Worm (Caenorhabditis elegans): ENCODE measurements around the gene D1044.7.
A peak's percentile ranks its signal among the peaks of the same experiment; 100 is the strongest.

The D1044.7 gene

ce11 chrIII:5499942-5500341 is 8.6 kb downstream of the D1044.7 start:
- TF ChIP-seq eyg-1 (tag; optimal IDR thresholded peaks at IDR 0.05), result no peak
- TF ChIP-seq ceh-31 (tag; optimal IDR thresholded peaks at IDR 0.05), result peak; percentile 23
- TF ChIP-seq fkh-10 (GFP tag; optimal IDR thresholded peaks at IDR 0.05), result no peak
- TF ChIP-seq ceh-24 (tag; optimal IDR thresholded peaks at IDR 0.05), result no peak
- peak; percentile 86 for TF ChIP-seq hlh-30 (tag; optimal IDR thresholded peaks at IDR 0.05; ENCODE audit: insufficient read depth)
- no peak for TF ChIP-seq odd-2 (tag; optimal IDR thresholded peaks at IDR 0.05)
- TF ChIP-seq nhr-232 (tag; optimal IDR thresholded peaks at IDR 0.05), result no peak
- no peak for TF ChIP-seq lim-6 (tag; optimal IDR thresholded peaks at IDR 0.05)
- TF ChIP-seq unc-86 (tag; optimal IDR thresholded peaks at IDR 0.05), result no peak
- TF ChIP-seq pat-9 (tag; optimal IDR thresholded peaks at IDR 0.05), result no peak
- TF ChIP-seq K02D7.2 (tag; optimal IDR thresholded peaks at IDR 0.05), result no peak
- TF ChIP-seq lin-11 (tag; optimal IDR thresholded peaks at IDR 0.05), result no peak
- peak; percentile 2 for TF ChIP-seq tbx-2 (tag; optimal IDR thresholded peaks at IDR 0.05)
- TF ChIP-seq ceh-18 (tag; optimal IDR thresholded peaks at IDR 0.05), result no peak
- no peak for TF ChIP-seq ceh-2 (tag; optimal IDR thresholded peaks at IDR 0.05)
- no peak for TF ChIP-seq elt-2 (tag; optimal IDR thresholded peaks at IDR 0.05)
- TF ChIP-seq pag-3 (tag; optimal IDR thresholded peaks at IDR 0.05; ENCODE audit: borderline replicate concordance), result no peak
- TF ChIP-seq ceh-48 (tag; optimal IDR thresholded peaks at IDR 0.05), result peak; percentile 31
- TF ChIP-seq pha-4 (tag; optimal IDR thresholded peaks at IDR 0.05), result no peak
- no peak for TF ChIP-seq npax-4 (tag; optimal IDR thresholded peaks at IDR 0.05)

- peak; percentile 41 for TF ChIP-seq nfya-1 (tag; optimal IDR thresholded peaks at IDR 0.05)
- no peak for TF ChIP-seq madf-2 (tag; optimal IDR thresholded peaks at IDR 0.05)
- no peak for TF ChIP-seq C38D4.7 (GFP tag; optimal IDR thresholded peaks at IDR 0.05)
- TF ChIP-seq fax-1 (tag; optimal IDR thresholded peaks at IDR 0.05), result no peak
- peak; percentile 37 for TF ChIP-seq unc-42 (tag; optimal IDR thresholded peaks at IDR 0.05)
- peak; percentile 55 for TF ChIP-seq ets-4 (tag; optimal IDR thresholded peaks at IDR 0.05)
Measured at ce11 chrIII:5498973-5499372, 9.6 kb downstream of the D1044.7 start, which contains the start of gene R02F2.9. R02F2.9 (plus strand) TSS chrIII:5499190.

ce11 chrIII:5495168-5495567 is 13.4 kb downstream of the D1044.7 start, which contains the start of gene R02F2.8:
R02F2.8 (minus strand) TSS chrIII:5495268.
- TF ChIP-seq ztf-16 (tag; optimal IDR thresholded peaks at IDR 0.05) (no peak), lin-11 (tag; optimal IDR thresholded peaks at IDR 0.05) (no peak), hlh-30 (tag; optimal IDR thresholded peaks at IDR 0.05; ENCODE audit: insufficient read depth) (no peak), odd-2 (tag; optimal IDR thresholded peaks at IDR 0.05) (no peak), F13H6.1 (tag; optimal IDR thresholded peaks at IDR 0.05) (no peak)

- TF ChIP-seq hlh-15 (tag; optimal IDR thresholded peaks at IDR 0.05) (no peak), odd-2 (tag; optimal IDR thresholded peaks at IDR 0.05) (no peak), ceh-19 (GFP tag; optimal IDR thresholded peaks at IDR 0.05) (no peak), F13H6.1 (tag; optimal IDR thresholded peaks at IDR 0.05) (no peak), elt-2 (tag; optimal IDR thresholded peaks at IDR 0.05) (no peak), fkh-10 (GFP tag; optimal IDR thresholded peaks at IDR 0.05) (no peak)
Measured at ce11 chrIII:5487087-5487603, 21.4 kb downstream of the D1044.7 start, which contains the start of gene osg-1. osg-1 (plus strand) TSS chrIII:5487553.

- TF ChIP-seq ceh-45 (GFP tag; IDR thresholded peaks at IDR 0.05) (no peak), unc-55 (GFP tag; optimal IDR thresholded peaks at IDR 0.05) (peak; percentile 30)
Measured at ce11 chrIII:5486345-5486744, 22.2 kb downstream of the D1044.7 start.
